Worm (Caenorhabditis elegans): Measurements from ENCODE around the gene nfx-1.

nfx-1 gene

ce11 chrIII:6396381-6396780 is 21.2 kb downstream of the nfx-1 start (continued):
- no peak for TF ChIP-seq ztf-11 (tag; optimal IDR thresholded peaks at IDR 0.05)
- no peak for TF ChIP-seq sup-37 (GFP tag; optimal IDR thresholded peaks at IDR 0.05)
- TF ChIP-seq pqm-1 (tag; optimal IDR thresholded peaks at IDR 0.05): peak; percentile 23
- TF ChIP-seq C16A3.4 (tag; optimal IDR thresholded peaks at IDR 0.05): no peak
- TF ChIP-seq hlh-17 (GFP tag; optimal IDR thresholded peaks at IDR 0.05; ENCODE audit: borderline replicate concordance): no peak
- TF ChIP-seq nhr-76 (tag; optimal IDR thresholded peaks at IDR 0.05): no peak
- TF ChIP-seq mdl-1 (tag; optimal IDR thresholded peaks at IDR 0.05): no peak
- TF ChIP-seq egl-13 (tag; optimal IDR thresholded peaks at IDR 0.05): no peak
- no peak for TF ChIP-seq unc-30 (tag; optimal IDR thresholded peaks at IDR 0.05)
- TF ChIP-seq Y116A8C.19 (tag; optimal IDR thresholded peaks at IDR 0.05; ENCODE audit: borderline replicate concordance): no peak
- TF ChIP-seq dsc-1 (tag; optimal IDR thresholded peaks at IDR 0.05): no peak
- TF ChIP-seq efl-3 (GFP tag; optimal IDR thresholded peaks at IDR 0.05): no peak
- TF ChIP-seq unc-62 (GFP tag; optimal IDR thresholded peaks at IDR 0.05): no peak
- no peak for TF ChIP-seq ceh-8 (GFP tag; optimal IDR thresholded peaks at IDR 0.05)
- no peak for TF ChIP-seq lin-15B (tag; optimal IDR thresholded peaks at IDR 0.05)
- no peak for TF ChIP-seq vab-15 (tag; optimal IDR thresholded peaks at IDR 0.05)
- TF ChIP-seq mab-9 (GFP tag; IDR thresholded peaks at IDR 0.05): no peak
- TF ChIP-seq nhr-28 (tag; optimal IDR thresholded peaks at IDR 0.05): no peak
- no peak for TF ChIP-seq fkh-4 (tag; optimal IDR thresholded peaks at IDR 0.05; ENCODE audit: borderline replicate concordance)
- TF ChIP-seq pag-3 (tag; optimal IDR thresholded peaks at IDR 0.05; ENCODE audit: borderline replicate concordance, insufficient read depth): no peak
- no peak for TF ChIP-seq unc-86 (tag; optimal IDR thresholded peaks at IDR 0.05)
- TF ChIP-seq nhr-77 (tag; optimal IDR thresholded peaks at IDR 0.05): no peak
- peak; percentile 50; the same call in 1 of the 2 replicates for TF ChIP-seq grh-1 (GFP tag; IDR thresholded peaks at IDR 0.05)
- peak; percentile 2 for TF ChIP-seq tlp-1 (tag; optimal IDR thresholded peaks at IDR 0.05)
- peak; percentile 27 for TF ChIP-seq nhr-19 (GFP tag; conservative IDR thresholded peaks at IDR 0.05)
- TF ChIP-seq ama-1 (optimal IDR thresholded peaks at IDR 0.05): no peak
- no peak for TF ChIP-seq nhr-47 (tag; optimal IDR thresholded peaks at IDR 0.05)
- TF ChIP-seq elt-3 (tag; optimal IDR thresholded peaks at IDR 0.05): peak; percentile 79 to 99 (median 89)
- no peak for TF ChIP-seq fos-1 (tag; optimal IDR thresholded peaks at IDR 0.05)
- no peak for TF ChIP-seq pax-3 (tag; optimal IDR thresholded peaks at IDR 0.05)
- peak; percentile 27 for TF ChIP-seq jun-1 (tag; optimal IDR thresholded peaks at IDR 0.05)
- no peak for TF ChIP-seq mep-1 (tag; optimal IDR thresholded peaks at IDR 0.05)
- no peak for TF ChIP-seq nhr-84 (tag; optimal IDR thresholded peaks at IDR 0.05)
- no peak for TF ChIP-seq isw-1 (GFP tag; IDR thresholded peaks at IDR 0.05)
- peak; percentile 59 for TF ChIP-seq lin-14 (GFP tag; optimal IDR thresholded peaks at IDR 0.05)
- no peak for TF ChIP-seq C34B4.2 (tag; optimal IDR thresholded peaks at IDR 0.05)

ce11 chrIII:6398124-6398523 is 22.9 kb downstream of the nfx-1 start:
- no peak for TF ChIP-seq ztf-4 (tag; optimal IDR thresholded peaks at IDR 0.05)
- no peak for TF ChIP-seq hlh-17 (GFP tag; optimal IDR thresholded peaks at IDR 0.05; ENCODE audit: borderline replicate concordance)
- peak; percentile 89 for TF ChIP-seq nhr-71 (tag; optimal IDR thresholded peaks at IDR 0.05)
- TF ChIP-seq elt-2 (tag; optimal IDR thresholded peaks at IDR 0.05): no peak
- TF ChIP-seq ceh-63 (GFP tag; optimal IDR thresholded peaks at IDR 0.05): no peak
- no peak for TF ChIP-seq ceh-8 (GFP tag; optimal IDR thresholded peaks at IDR 0.05)
- TF ChIP-seq fkh-8 (tag; optimal IDR thresholded peaks at IDR 0.05): no peak
- peak; percentile 54 for TF ChIP-seq lin-39 (tag; optimal IDR thresholded peaks at IDR 0.05)
- no peak for TF ChIP-seq ets-5 (GFP tag; IDR thresholded peaks at IDR 0.05)
- peak; percentile 69 for TF ChIP-seq rnt-1 (tag; optimal IDR thresholded peaks at IDR 0.05)
- TF ChIP-seq zip-4 (GFP tag; optimal IDR thresholded peaks at IDR 0.05): no peak
- no peak for TF ChIP-seq sup-37 (GFP tag; optimal IDR thresholded peaks at IDR 0.05)
- no peak for TF ChIP-seq C34B4.2 (tag; optimal IDR thresholded peaks at IDR 0.05)
- TF ChIP-seq grh-1 (GFP tag; IDR thresholded peaks at IDR 0.05): no peak
- TF ChIP-seq mdl-1 (tag; optimal IDR thresholded peaks at IDR 0.05): no peak
- no peak for TF ChIP-seq zag-1 (tag; optimal IDR thresholded peaks at IDR 0.05)
- TF ChIP-seq efl-1 (optimal IDR thresholded peaks at IDR 0.05): peak in 1 of 2 experiments; percentile 15
- TF ChIP-seq efl-1 (GFP tag; optimal IDR thresholded peaks at IDR 0.05 in 1 of 2): no peak
- no peak for TF ChIP-seq nhr-84 (tag; optimal IDR thresholded peaks at IDR 0.05)
- TF ChIP-seq ceh-88 (GFP tag; IDR thresholded peaks at IDR 0.05): no peak
- TF ChIP-seq snu-23 (GFP tag; optimal IDR thresholded peaks at IDR 0.05): peak; percentile 40
- no peak for TF ChIP-seq hpl-2 (GFP tag; optimal IDR thresholded peaks at IDR 0.05)
- TF ChIP-seq ztf-11 (tag; optimal IDR thresholded peaks at IDR 0.05): no peak
- TF ChIP-seq ama-1 (optimal IDR thresholded peaks at IDR 0.05): no peak
- TF ChIP-seq fos-1 (tag; optimal IDR thresholded peaks at IDR 0.05): no peak
- TF ChIP-seq lsy-2 (tag; optimal IDR thresholded peaks at IDR 0.05): peak; percentile 29 to 40
